Fruit fly (Drosophila melanogaster): Measurements from ENCODE around the gene CG5149.

Gene CG5149

dm6 chr2L:7419408-7420304 lies 31.6 kb upstream of the CG5149 start (continued):
- TF ChIP-seq emc (GFP tag; optimal IDR thresholded peaks at IDR 0.05) = no peak
- no peak for TF ChIP-seq HLHmδ (GFP tag; optimal IDR thresholded peaks at IDR 0.05)
- 0 out of 2 replicates have a peak, but pooled peaks have one; percentile 9 for TF ChIP-seq HLH3B (GFP tag; IDR thresholded peaks at IDR 0.05)
- TF ChIP-seq Antp (GFP tag; optimal IDR thresholded peaks at IDR 0.05) = no peak
- TF ChIP-seq corto (GFP tag; optimal IDR thresholded peaks at IDR 0.05) = no peak
- no peak for TF ChIP-seq grn (GFP tag; optimal IDR thresholded peaks at IDR 0.05)
- no peak for TF ChIP-seq NK7.1 (GFP tag; optimal IDR thresholded peaks at IDR 0.05)
- no peak for TF ChIP-seq Fer2 (tag; optimal IDR thresholded peaks at IDR 0.05)
- TF ChIP-seq Atf-2 (GFP tag; optimal IDR thresholded peaks at IDR 0.05) = no peak
- no peak for TF ChIP-seq CG10321 (GFP tag; IDR thresholded peaks at IDR 0.05)
- no peak for TF ChIP-seq Lim3 (GFP tag; IDR thresholded peaks at IDR 0.05)
- no peak for TF ChIP-seq pho (GFP tag; optimal IDR thresholded peaks at IDR 0.05)
- no peak for TF ChIP-seq B-H2 (GFP tag; optimal IDR thresholded peaks at IDR 0.05)
- TF ChIP-seq CG9876 (GFP tag; optimal IDR thresholded peaks at IDR 0.05) = no peak
- TF ChIP-seq caup (GFP tag; optimal IDR thresholded peaks at IDR 0.05; ENCODE audit: severe bottlenecking) = no peak
- no peak for TF ChIP-seq CG1647 (GFP tag; optimal IDR thresholded peaks at IDR 0.05)
- no peak for TF ChIP-seq ab (GFP tag; optimal IDR thresholded peaks at IDR 0.05)
- no peak for TF ChIP-seq seq (GFP tag; IDR thresholded peaks at IDR 0.05)
- TF ChIP-seq Mad (GFP tag; optimal IDR thresholded peaks at IDR 0.05) = no peak
- no peak for TF ChIP-seq CG1233 (GFP tag; optimal IDR thresholded peaks at IDR 0.05)
- no peak for TF ChIP-seq sd (tag; optimal IDR thresholded peaks at IDR 0.05)
- no peak for TF ChIP-seq oc (tag; optimal IDR thresholded peaks at IDR 0.05)
- TF ChIP-seq YL-1 (GFP tag; optimal IDR thresholded peaks at IDR 0.05) = no peak
- TF ChIP-seq gsb (GFP tag; IDR thresholded peaks at IDR 0.05) = no peak
- no peak for TF ChIP-seq Kr (GFP tag; optimal IDR thresholded peaks at IDR 0.05)
- TF ChIP-seq CG7839 (tag; optimal IDR thresholded peaks at IDR 0.05) = peak; percentile 38
- no peak for TF ChIP-seq CG12744 (GFP tag; optimal IDR thresholded peaks at IDR 0.05)
- no peak for TF ChIP-seq CG11398 (GFP tag; optimal IDR thresholded peaks at IDR 0.05)
- no peak for TF ChIP-seq HHEX (GFP tag; optimal IDR thresholded peaks at IDR 0.05)
- peak; percentile 63 for TF ChIP-seq CG18599 (GFP tag; optimal IDR thresholded peaks at IDR 0.05)
- TF ChIP-seq CG6683 (GFP tag; optimal IDR thresholded peaks at IDR 0.05) = no peak
- TF ChIP-seq CG12659 (GFP tag; optimal IDR thresholded peaks at IDR 0.05) = no peak
- peak; percentile 32 for TF ChIP-seq Fer3 (tag; optimal IDR thresholded peaks at IDR 0.05)
- no peak for TF ChIP-seq Jarid2 (GFP tag; optimal IDR thresholded peaks at IDR 0.05)
- TF ChIP-seq CG4730 (GFP tag; IDR thresholded peaks at IDR 0.05) = no peak
- no peak for TF ChIP-seq CG10543 (GFP tag; optimal IDR thresholded peaks at IDR 0.05)
- no peak for TF ChIP-seq stc (GFP tag; IDR thresholded peaks at IDR 0.05)
- TF ChIP-seq Ets97D (GFP tag; optimal IDR thresholded peaks at IDR 0.05) = no peak
- TF ChIP-seq CG3847 (GFP tag; IDR thresholded peaks at IDR 0.05) = no peak
- no peak for TF ChIP-seq C15 (GFP tag; IDR thresholded peaks at IDR 0.05)
- no peak for TF ChIP-seq ac (GFP tag; optimal IDR thresholded peaks at IDR 0.05)
- TF ChIP-seq tgo (GFP tag; IDR thresholded peaks at IDR 0.05) = no peak
- 0 out of 3 replicates have a peak, but pooled peaks have one; percentile 27 for TF ChIP-seq dysf (GFP tag; IDR thresholded peaks at IDR 0.05)
- no peak for TF ChIP-seq inv (GFP tag; IDR thresholded peaks at IDR 0.05; ENCODE audit: partially characterized antibody)
- no peak for TF ChIP-seq Awh (GFP tag; IDR thresholded peaks at IDR 0.05)
- TF ChIP-seq tll (GFP tag; optimal IDR thresholded peaks at IDR 0.05) = no peak
- TF ChIP-seq CG17912 (GFP tag; optimal IDR thresholded peaks at IDR 0.05) = no peak
- no peak for TF ChIP-seq Vsx1 (GFP tag; optimal IDR thresholded peaks at IDR 0.05)
- no peak for TF ChIP-seq CG3281 (GFP tag; optimal IDR thresholded peaks at IDR 0.05)

Measured in whole organism, embryonic.